Fruit fly (Drosophila melanogaster): ENCODE data around the gene HLH4C.

The HLH4C gene

dm6 chrX:4666650-4667360 lies 19.6 kb upstream of the HLH4C start, which contains the start of gene CG3009 (continued):
- peak; percentile 94 for TF ChIP-seq CG7357 (GFP tag; IDR thresholded peaks at IDR 0.05)
- TF ChIP-seq CG2875 (GFP tag; optimal IDR thresholded peaks at IDR 0.05), result peak; percentile 95
- no peak for TF ChIP-seq bbx (GFP tag; IDR thresholded peaks at IDR 0.05; ENCODE audit: partially characterized antibody)
- peak; percentile 98 for TF ChIP-seq CG4328 (GFP tag; optimal IDR thresholded peaks at IDR 0.05)
- TF ChIP-seq Lhr (GFP tag; optimal IDR thresholded peaks at IDR 0.05), result peak; percentile 88
- peak; percentile 44 for TF ChIP-seq gfzf (GFP tag; optimal IDR thresholded peaks at IDR 0.05)
- peak; percentile 96 for TF ChIP-seq CG4282 (GFP tag; optimal IDR thresholded peaks at IDR 0.05)
- peak; percentile 94 for TF ChIP-seq CG4404 (GFP tag; IDR thresholded peaks at IDR 0.05)
- peak; percentile 98 for TF ChIP-seq ci (GFP tag; IDR thresholded peaks at IDR 0.05)
- peak; percentile 98 to 99 for TF ChIP-seq dpn (GFP tag; optimal IDR thresholded peaks at IDR 0.05)
- no peak for TF ChIP-seq CG14860 (GFP tag; IDR thresholded peaks at IDR 0.05; ENCODE audit: partially characterized antibody)
- no peak for TF ChIP-seq HLHmδ (GFP tag; optimal IDR thresholded peaks at IDR 0.05)
- peak; percentile 98 for TF ChIP-seq CG8944 (GFP tag; optimal IDR thresholded peaks at IDR 0.05)
- peak; percentile 93 for TF ChIP-seq croc (GFP tag; conservative IDR thresholded peaks at IDR 0.05)
- TF ChIP-seq CG5953 (GFP tag; IDR thresholded peaks at IDR 0.05), result peak; percentile 95
- peak; percentile 97 for TF ChIP-seq CG9817 (tag; optimal IDR thresholded peaks at IDR 0.05)
- TF ChIP-seq CG10462 (GFP tag; optimal IDR thresholded peaks at IDR 0.05), result peak; percentile 94
- TF ChIP-seq CG15269 (tag; optimal IDR thresholded peaks at IDR 0.05), result peak; percentile 98
- peak; percentile 93 for TF ChIP-seq run (tag; optimal IDR thresholded peaks at IDR 0.05)
- TF ChIP-seq Pdp1 (GFP tag; optimal IDR thresholded peaks at IDR 0.05), result peak; percentile 97 to 98
- peak; percentile 97 for TF ChIP-seq CG32772 (GFP tag; IDR thresholded peaks at IDR 0.05)
- TF ChIP-seq sens-2 (GFP tag; IDR thresholded peaks at IDR 0.05), result peak; percentile 92
- TF ChIP-seq Sry-δ (GFP tag; optimal IDR thresholded peaks at IDR 0.05), result peak; percentile 72
- peak; percentile 92 for TF ChIP-seq salm (tag; optimal IDR thresholded peaks at IDR 0.05)
- peak; percentile 95 for TF ChIP-seq scrt (GFP tag; optimal IDR thresholded peaks at IDR 0.05)
- TF ChIP-seq sisA (GFP tag; IDR thresholded peaks at IDR 0.05), result peak; percentile 97
- TF ChIP-seq Dek (tag; optimal IDR thresholded peaks at IDR 0.05), result peak; percentile 96
- peak; percentile 95 for TF ChIP-seq Taf1 (GFP tag; IDR thresholded peaks at IDR 0.05)
- peak; percentile 83 for TF ChIP-seq CG10959 (GFP tag; IDR thresholded peaks at IDR 0.05)
- TF ChIP-seq jumu (GFP tag; optimal IDR thresholded peaks at IDR 0.05), result peak; percentile 98
- no peak for TF ChIP-seq D (optimal IDR thresholded peaks at IDR 0.05)
- peak; percentile 91 for TF ChIP-seq D (GFP tag; optimal IDR thresholded peaks at IDR 0.05)
- TF ChIP-seq CG7372 (GFP tag; IDR thresholded peaks at IDR 0.05), result peak; percentile 97
- peak; percentile 98 for TF ChIP-seq CG12219 (GFP tag; optimal IDR thresholded peaks at IDR 0.05)
- TF ChIP-seq Fer1 (GFP tag; optimal IDR thresholded peaks at IDR 0.05), result peak; percentile 99
- peak; percentile 88 for TF ChIP-seq corto (GFP tag; optimal IDR thresholded peaks at IDR 0.05)
- peak; percentile 96 for TF ChIP-seq CG6272 (GFP tag; IDR thresholded peaks at IDR 0.05)
- TF ChIP-seq hth (optimal IDR thresholded peaks at IDR 0.05), result no peak
- TF ChIP-seq Max (GFP tag; optimal IDR thresholded peaks at IDR 0.05), result peak; percentile 93
- peak; percentile 95 for TF ChIP-seq Nf-YA (GFP tag; IDR thresholded peaks at IDR 0.05)
- no peak for TF ChIP-seq CG8478 (optimal IDR thresholded peaks at IDR 0.05)
- peak; percentile 93 for TF ChIP-seq CG30431 (GFP tag; optimal IDR thresholded peaks at IDR 0.05)
- peak; percentile 96 for TF ChIP-seq ase (GFP tag; IDR thresholded peaks at IDR 0.05)
- TF ChIP-seq pum (GFP tag; optimal IDR thresholded peaks at IDR 0.05), result peak; percentile 98
- TF ChIP-seq gcm (GFP tag; optimal IDR thresholded peaks at IDR 0.05), result peak; percentile 96
- no peak for TF ChIP-seq Kr (GFP tag; optimal IDR thresholded peaks at IDR 0.05)
- peak; percentile 96 for TF ChIP-seq jing (GFP tag; optimal IDR thresholded peaks at IDR 0.05)
- TF ChIP-seq inv (GFP tag; IDR thresholded peaks at IDR 0.05; ENCODE audit: partially characterized antibody), result no peak
- TF ChIP-seq CG15514 (GFP tag; optimal IDR thresholded peaks at IDR 0.05), result peak; percentile 95
- no peak for TF ChIP-seq Trl (optimal IDR thresholded peaks at IDR 0.05)
- TF ChIP-seq Trl (GFP tag; optimal IDR thresholded peaks at IDR 0.05), result peak; percentile 99

All from whole organism, embryonic.